Fruit fly (Drosophila melanogaster): ENCODE results near the gene Spc105R.

- no peak for TF ChIP-seq insv (optimal IDR thresholded peaks at IDR 0.05)
- no peak for TF ChIP-seq Sin3A (optimal IDR thresholded peaks at IDR 0.05)
These were observed 30.2 kb downstream of the Spc105R start for dm6 chr3L:20830361-20830760.
